Worm (Caenorhabditis elegans) whole organism, L4 larva: ENCODE measurements around the gene F35A5.1.

Source experiments
- F10B5.3 ChIP-seq: sonication (generic microtip); optimal IDR thresholded peaks from 2 replicates; lab custom pipeline; 2016; ENCODE audit warnings: mild to moderate bottlenecking, missing genetic modification characterization, missing compliant biosample characterization
- F26F4.8 ChIP-seq: fragments of 200-800 bp; sonication (Bioruptor generic); conservative IDR thresholded peaks from 2 replicates; pipeline ENCODE4 v1.3.6; 2022; ENCODE audit warnings: missing genetic modification characterization, missing compliant biosample characterization
- F37D6.2 ChIP-seq: sonication (generic microtip); optimal IDR thresholded peaks from 2 replicates; lab custom pipeline; 2016; ENCODE audit warnings: mild to moderate bottlenecking, missing genetic modification characterization, missing compliant biosample characterization
- F44E2.7 ChIP-seq: fragments of 200-800 bp; sonication (Bioruptor generic); IDR thresholded peaks from 2 replicates; pipeline ENCODE4 v2.1.2; 2022; ENCODE audit warnings: missing genetic modification characterization, missing compliant biosample characterization
- T20F7.1 ChIP-seq: fragments of 200-800 bp; sonication (Bioruptor generic); optimal IDR thresholded peaks from 2 replicates; lab custom pipeline; 2018; ENCODE audit warnings: mild to moderate bottlenecking, missing genetic modification characterization, missing compliant biosample characterization
- Y48G9A.11 ChIP-seq: fragments of 200-800 bp; sonication (Bioruptor generic); IDR thresholded peaks from 2 replicates; pipeline ENCODE4 v1.3.6; 2022; ENCODE audit warnings: missing genetic modification reagents, missing genetic modification characterization, missing compliant biosample characterization
- Y5F2A.4 ChIP-seq: fragments of 200-800 bp; sonication (Bioruptor generic); optimal IDR thresholded peaks from 2 replicates; lab custom pipeline; 2018; ENCODE audit warnings: mild to moderate bottlenecking, missing genetic modification characterization, missing compliant biosample characterization
- Y75B8A.6 ChIP-seq: fragments of 200-800 bp; sonication (Bioruptor generic); IDR thresholded peaks from 2 replicates; pipeline ENCODE4 v1.3.6; 2022; ENCODE audit warnings: missing genetic modification reagents, missing genetic modification characterization, missing compliant biosample characterization
- ZK546.5 ChIP-seq, 2 experiments: sonication (generic microtip); optimal IDR thresholded peaks; 2 replicates each; lab custom pipeline; 2017; ENCODE audit warnings: missing biosample characterization in 2 of 2, missing genetic modification characterization in 2 of 2
- aha-1 ChIP-seq: fragments of 150-350 bp; peaks from one replicate; lab custom pipeline; 2014; ENCODE audit warnings: missing biosample characterization, missing genetic modification characterization
- ceh-20 ChIP-seq: fragments of 200-800 bp; sonication (Bioruptor generic); IDR thresholded peaks from 2 replicates; pipeline ENCODE4 v1.3.6; 2022; ENCODE audit warnings: missing genetic modification reagents, missing genetic modification characterization, missing compliant biosample characterization
- ceh-32 ChIP-seq: sonication (generic microtip); optimal IDR thresholded peaks from 2 replicates; lab custom pipeline; 2016; ENCODE audit warnings: mild to moderate bottlenecking, missing genetic modification characterization, missing compliant biosample characterization; ENCODE audit not compliant: poor library complexity
- cey-2 ChIP-seq: sonication (generic microtip); optimal IDR thresholded peaks from 3 replicates; lab custom pipeline; 2017; ENCODE audit warnings: missing genetic modification characterization, mild to moderate bottlenecking, missing compliant biosample characterization, antibody characterized with exemption, borderline replicate concordance; ENCODE audit not compliant: insufficient read depth
- daf-19 ChIP-seq: fragments of 200-800 bp; sonication (Bioruptor generic); conservative IDR thresholded peaks from 2 replicates; pipeline ENCODE4 v1.3.6; 2022; ENCODE audit warnings: missing genetic modification characterization, missing compliant biosample characterization
- daf-8 ChIP-seq: fragments of 200-800 bp; sonication (Bioruptor generic); IDR thresholded peaks from 2 replicates; pipeline ENCODE4 v1.3.6; 2022; ENCODE audit warnings: missing genetic modification characterization, missing compliant biosample characterization
- duxl-1 ChIP-seq: sonication (generic microtip); optimal IDR thresholded peaks from 2 replicates; lab custom pipeline; 2016; ENCODE audit warnings: mild to moderate bottlenecking, missing genetic modification characterization, moderate library complexity, missing compliant biosample characterization; ENCODE audit not compliant: poor library complexity
- dve-1 ChIP-seq: sonication (generic microtip); optimal IDR thresholded peaks from 2 replicates; lab custom pipeline; 2017; ENCODE audit warnings: antibody characterized with exemption, mild to moderate bottlenecking, missing genetic modification characterization, missing compliant biosample characterization; ENCODE audit not compliant: insufficient read depth
- egl-43 ChIP-seq: fragments of 200-800 bp; sonication (Bioruptor generic); IDR thresholded peaks from 2 replicates; pipeline ENCODE4 v1.3.6; 2022; ENCODE audit warnings: missing genetic modification reagents, missing genetic modification characterization, missing compliant biosample characterization
- fkh-10 ChIP-seq: fragments of 150-350 bp; optimal IDR thresholded peaks from 2 replicates; lab custom pipeline; 2014; ENCODE audit warnings: missing biosample characterization, missing genetic modification reagents, missing genetic modification characterization
- fos-1 ChIP-seq: fragments of 150-350 bp; optimal IDR thresholded peaks from 2 replicates; lab custom pipeline; 2014; ENCODE audit warnings: missing biosample characterization, missing genetic modification characterization
- hlh-30 ChIP-seq: sonication (generic microtip); optimal IDR thresholded peaks from 2 replicates; lab custom pipeline; 2017; ENCODE audit warnings: antibody characterized with exemption, mild to moderate bottlenecking, missing genetic modification characterization, missing compliant biosample characterization; ENCODE audit not compliant: insufficient read depth
- lin-1 ChIP-seq: fragments of 200-800 bp; sonication (Bioruptor generic); IDR thresholded peaks from 2 replicates; pipeline ENCODE4 v1.3.6; 2022; ENCODE audit warnings: missing genetic modification reagents, missing genetic modification characterization, missing compliant biosample characterization
- lin-13 ChIP-seq: fragments of 150-350 bp; optimal IDR thresholded peaks from 2 replicates; lab custom pipeline; 2014; ENCODE audit warnings: missing biosample characterization, missing genetic modification reagents, missing genetic modification characterization
- lin-29 ChIP-seq: fragments of 200-800 bp; sonication (Bioruptor generic); IDR thresholded peaks from 2 replicates; pipeline ENCODE4 v1.3.6; 2022; ENCODE audit warnings: missing genetic modification reagents, missing genetic modification characterization, missing compliant biosample characterization
- lin-39 ChIP-seq: fragments of 150-350 bp; optimal IDR thresholded peaks from 2 replicates; lab custom pipeline; 2014; ENCODE audit warnings: missing biosample characterization, missing genetic modification reagents, missing genetic modification characterization
- madf-5 ChIP-seq, 2 experiments: fragments of 200-800 bp; sonication (Bioruptor generic); IDR thresholded peaks; 2 replicates each; pipeline ENCODE4 v1.3.6; 2022; ENCODE audit warnings: missing compliant biosample characterization in 2 of 2, missing genetic modification characterization in 2 of 2
- mdt-29 ChIP-seq: fragments of 200-800 bp; sonication (Bioruptor generic); IDR thresholded peaks from 2 replicates; pipeline ENCODE4 v1.3.6; 2022; ENCODE audit warnings: missing genetic modification reagents, missing genetic modification characterization, missing compliant biosample characterization
- mep-1 ChIP-seq: fragments of 150-350 bp; sonication (generic microtip); optimal IDR thresholded peaks from 3 replicates; lab custom pipeline; 2014; ENCODE audit warnings: missing biosample characterization, missing genetic modification characterization
- mes-2 ChIP-seq: sonication (generic microtip); optimal IDR thresholded peaks from 2 replicates; lab custom pipeline; 2016; ENCODE audit warnings: missing genotype, mild to moderate bottlenecking, missing genetic modification characterization, missing compliant biosample characterization; ENCODE audit not compliant: poor library complexity, severe bottlenecking
- mxl-2 ChIP-seq: fragments of 200-800 bp; sonication (Bioruptor generic); conservative IDR thresholded peaks from 2 replicates; pipeline ENCODE4 v1.3.6; 2022; ENCODE audit warnings: missing genetic modification reagents, missing genetic modification characterization, missing compliant biosample characterization
- mxl-3 ChIP-seq: fragments of 200-800 bp; sonication (Bioruptor generic); optimal IDR thresholded peaks from 2 replicates; lab custom pipeline; 2018; ENCODE audit warnings: mild to moderate bottlenecking, missing genetic modification characterization, missing compliant biosample characterization
- nhr-10 ChIP-seq: fragments of 150-350 bp; optimal IDR thresholded peaks from 2 replicates; lab custom pipeline; 2014; ENCODE audit warnings: missing biosample characterization, missing genetic modification characterization
- nhr-11 ChIP-seq: fragments of 150-350 bp; optimal IDR thresholded peaks from 2 replicates; lab custom pipeline; 2014; ENCODE audit warnings: missing biosample characterization, missing genetic modification characterization
- nhr-111 ChIP-seq: fragments of 200-800 bp; sonication (Bioruptor generic); optimal IDR thresholded peaks from 2 replicates; lab custom pipeline; 2018; ENCODE audit warnings: mild to moderate bottlenecking, missing genetic modification characterization, missing compliant biosample characterization
- nhr-41 ChIP-seq: fragments of 200-800 bp; sonication (Bioruptor generic); IDR thresholded peaks from 2 replicates; pipeline ENCODE4 v1.3.6; 2022; ENCODE audit warnings: missing genetic modification reagents, missing genetic modification characterization, missing compliant biosample characterization
- nhr-42 ChIP-seq: fragments of 200-800 bp; sonication (Bioruptor generic); IDR thresholded peaks from 2 replicates; pipeline ENCODE4 v1.3.6; 2022; ENCODE audit warnings: missing genetic modification characterization, missing compliant biosample characterization
- nhr-48 ChIP-seq: sonication (generic microtip); optimal IDR thresholded peaks from 2 replicates; lab custom pipeline; 2016; ENCODE audit warnings: mild to moderate bottlenecking, missing genetic modification characterization, missing compliant biosample characterization
- nhr-76 ChIP-seq: fragments of 150-350 bp; optimal IDR thresholded peaks from 2 replicates; lab custom pipeline; 2014; ENCODE audit warnings: missing biosample characterization, missing genetic modification characterization
- pha-4 ChIP-seq, 2 experiments: fragments of 150-350 bp in 1 of 2; fragments of 200-800 bp in 1 of 2; sonication (Bioruptor generic) in 1 of 2; IDR thresholded peaks in 1 of 2; optimal IDR thresholded peaks in 1 of 2; 2 replicates each; pipeline versions ENCODE4 v1.3.6 to Lab custom; 2014 to 2022; ENCODE audit warnings: missing genetic modification characterization in 2 of 2, missing genetic modification reagents in 2 of 2, missing biosample characterization in 1 of 2, missing compliant biosample characterization in 1 of 2
- pqm-1 ChIP-seq: sonication (generic microtip); optimal IDR thresholded peaks from 2 replicates; lab custom pipeline; 2017; ENCODE audit warnings: missing biosample characterization, missing genetic modification characterization
- set-16 ChIP-seq: fragments of 200-800 bp; sonication (Bioruptor generic); IDR thresholded peaks from 2 replicates; pipeline ENCODE4 v1.3.6; 2022; ENCODE audit warnings: missing genetic modification reagents, missing genetic modification characterization, missing compliant biosample characterization
- skn-1 ChIP-seq: fragments of 150-350 bp; optimal IDR thresholded peaks from 2 replicates; lab custom pipeline; 2014; ENCODE audit warnings: missing biosample characterization, missing genetic modification characterization
- snpc-4 ChIP-seq: fragments of 150-350 bp; optimal IDR thresholded peaks from 2 replicates; lab custom pipeline; 2014; ENCODE audit warnings: missing biosample characterization, missing genetic modification characterization
- tag-97 ChIP-seq: fragments of 200-800 bp; sonication (Bioruptor generic); IDR thresholded peaks from 2 replicates; pipeline ENCODE4 v1.3.6; 2022; ENCODE audit warnings: missing genetic modification characterization, missing compliant biosample characterization
- unc-62 ChIP-seq, 3 experiments: fragments of 150-350 bp in 1 of 3; sonication (generic microtip); optimal IDR thresholded peaks in 2 of 3; peaks in 1 of 3; 1 replicate in 1 of 3; 2 replicates in 2 of 3; lab custom pipeline; 2014 to 2017; ENCODE audit warnings: missing biosample characterization in 3 of 3, missing genetic modification characterization in 3 of 3, missing genetic modification reagents in 3 of 3, missing genotype in 1 of 3
- zfp-3 ChIP-seq: fragments of 200-800 bp; sonication (Bioruptor generic); conservative IDR thresholded peaks from 2 replicates; pipeline ENCODE4 v1.3.6; 2022; ENCODE audit warnings: missing genetic modification reagents, missing genetic modification characterization, missing compliant biosample characterization

The F35A5.1 gene

ce11 chrX:3820666-3821065, 13.4 kb downstream of the F35A5.1 start (continued):
- TF ChIP-seq T20F7.1 (GFP tag; lab: Kevin White, UChicago), result no peak
- no peak for TF ChIP-seq F26F4.8 (GFP tag; lab: Robert Waterston, UW)
- TF ChIP-seq nhr-42 (GFP tag; lab: Robert Waterston, UW), result no peak
- TF ChIP-seq fos-1 (tag; lab: Kevin White, UChicago), result no peak
- no peak for TF ChIP-seq skn-1 (tag; lab: Kevin White, UChicago)
- no peak for TF ChIP-seq ceh-32 (tag; lab: Kevin White, UChicago)
- TF ChIP-seq nhr-76 (tag; lab: Kevin White, UChicago), result no peak
- no peak for TF ChIP-seq nhr-41 (GFP tag; lab: Robert Waterston, UW)
- peak; percentile 44 for TF ChIP-seq dve-1 (tag; lab: Kevin White, UChicago)
- TF ChIP-seq ZK546.5 (tag; optimal IDR thresholded peaks at IDR 0.05; lab: Kevin White, UChicago), result no peak
- peak; percentile 10 for TF ChIP-seq hlh-30
- TF ChIP-seq, all 104 proteins: peak for 11

ce11 chrX:3821609-3822008, 14.3 kb downstream of the F35A5.1 start:
- TF ChIP-seq egl-43 (GFP tag; lab: Robert Waterston, UW) (0 out of 2 replicates have a peak, but pooled peaks have one; percentile 28), zfp-3 (GFP tag; lab: Robert Waterston, UW) (no peak), nhr-10 (tag; lab: Kevin White, UChicago) (no peak), mxl-2 (no peak), ceh-32 (tag; lab: Kevin White, UChicago) (no peak), F44E2.7 (GFP tag; lab: Robert Waterston, UW) (no peak), daf-19 (GFP tag; lab: Robert Waterston, UW) (no peak), snpc-4 (tag; lab: Kevin White, UChicago) (no peak), unc-62 (GFP tag; optimal IDR thresholded peaks at IDR 0.05 in 1 of 2; lab: Kevin White, UChicago) (peak in 1 of 2 experiments; percentile 33), unc-62 (tag; optimal IDR thresholded peaks at IDR 0.05; lab: Kevin White, UChicago) (no peak), tag-97 (GFP tag; lab: Robert Waterston, UW) (no peak), lin-39 (tag; lab: Kevin White, UChicago) (no peak), aha-1 (tag; lab: Kevin White, UChicago) (peak; percentile 93), nhr-111 (GFP tag; lab: Kevin White, UChicago) (no peak), fkh-10 (GFP tag; lab: Kevin White, UChicago) (no peak), hlh-30 (no peak), Y48G9A.11 (GFP tag; lab: Robert Waterston, UW) (no peak), set-16 (GFP tag; lab: Robert Waterston, UW) (no peak; the same call in 1 of the 2 replicates), nhr-11 (tag; lab: Kevin White, UChicago) (no peak), Y5F2A.4 (GFP tag; lab: Kevin White, UChicago) (peak; percentile 38), mdt-29 (GFP tag; lab: Robert Waterston, UW) (no peak), duxl-1 (tag; lab: Kevin White, UChicago) (no peak), F10B5.3 (no peak), lin-1 (GFP tag; lab: Robert Waterston, UW) (no peak), madf-5 (GFP tag; IDR thresholded peaks at IDR 0.05; lab: Robert Waterston, UW) (no peak), pqm-1 (tag; lab: Kevin White, UChicago) (no peak), lin-13 (GFP tag; lab: Kevin White, UChicago) (no peak), mes-2 (tag; lab: Kevin White, UChicago) (peak; percentile 19)
- TF ChIP-seq, all 104 proteins: peak for 5

- TF ChIP-seq mep-1 (tag; lab: Kevin White, UChicago) (no peak), F37D6.2 (tag; lab: Kevin White, UChicago) (no peak), cey-2 (no peak), pha-4 (GFP tag; IDR thresholded peaks at IDR 0.05; lab: Robert Waterston, UW) (no peak), pha-4 (tag; optimal IDR thresholded peaks at IDR 0.05; lab: Kevin White, UChicago) (no peak), Y75B8A.6 (GFP tag; lab: Robert Waterston, UW) (no peak), lin-39 (tag; lab: Kevin White, UChicago) (no peak), lin-29 (GFP tag; lab: Robert Waterston, UW) (no peak), T20F7.1 (GFP tag; lab: Kevin White, UChicago) (peak; percentile 24), nhr-48 (tag; lab: Kevin White, UChicago) (no peak), F44E2.7 (GFP tag; lab: Robert Waterston, UW) (no peak), daf-8 (GFP tag; lab: Robert Waterston, UW) (no peak), nhr-111 (GFP tag; lab: Kevin White, UChicago) (no peak), ceh-32 (tag; lab: Kevin White, UChicago) (no peak), ceh-20 (GFP tag; lab: Robert Waterston, UW) (no peak), mxl-3 (GFP tag; lab: Kevin White, UChicago) (no peak), mes-2 (tag; lab: Kevin White, UChicago) (no peak)
Observed at ce11 chrX:3822061-3822460, 14.8 kb downstream of the F35A5.1 start.
